Fruit fly (Drosophila melanogaster): Measurements from ENCODE around the gene CG31689.

CG31689 gene

DNA sequence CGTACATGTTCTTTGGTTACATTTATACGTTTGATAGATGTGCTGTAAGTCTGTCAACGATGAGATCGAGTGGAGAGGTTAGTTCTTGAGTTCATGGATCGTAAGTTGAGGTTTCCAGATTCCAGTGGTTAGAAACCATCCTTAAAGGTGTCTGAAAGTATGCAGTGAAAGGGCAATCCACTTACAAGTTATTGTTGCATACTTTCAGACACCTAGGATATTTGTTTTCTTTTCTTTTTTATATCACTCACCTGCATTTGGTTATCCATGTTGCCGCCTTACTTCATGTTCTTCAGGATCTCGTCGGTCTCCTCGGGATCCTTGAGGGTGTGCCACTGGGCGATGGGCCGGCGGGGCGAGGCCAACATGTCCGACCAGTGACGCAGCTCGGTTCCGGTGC is 57.3 kb downstream of the CG31689 start:
- TF ChIP-seq CG4496 (GFP tag; IDR thresholded peaks at IDR 0.05): no peak
- no peak for TF ChIP-seq CG32121 (GFP tag; IDR thresholded peaks at IDR 0.05)

Measured in whole organism, pupa.